Worm (Caenorhabditis elegans) whole organism, late embryonic: ENCODE measurements around the gene enu-3.5.

Source experiments
- ama-1 ChIP-seq: fragments of 150-350 bp; optimal IDR thresholded peaks from 2 replicates; lab custom pipeline; 2014
- fkh-10 ChIP-seq: fragments of 150-350 bp; optimal IDR thresholded peaks from 2 replicates; lab custom pipeline; 2014; ENCODE audit warnings: missing biosample characterization, missing genetic modification reagents, missing genetic modification characterization
- pat-9 ChIP-seq: fragments of 200-800 bp; sonication (Bioruptor generic); optimal IDR thresholded peaks from 2 replicates; lab custom pipeline; 2018; ENCODE audit warnings: mild to moderate bottlenecking, missing genetic modification characterization, moderate library complexity, missing compliant biosample characterization
- pha-2 ChIP-seq: sonication (generic microtip); optimal IDR thresholded peaks from 2 replicates; lab custom pipeline; 2017; ENCODE audit warnings: mild to moderate bottlenecking, missing genetic modification characterization, missing compliant biosample characterization
- pha-4 ChIP-seq: fragments of 150-350 bp; optimal IDR thresholded peaks from 2 replicates; lab custom pipeline; 2018; ENCODE audit warnings: missing biosample characterization, missing genetic modification reagents, missing genetic modification characterization
- zip-5 ChIP-seq: sonication (generic microtip); optimal IDR thresholded peaks from 2 replicates; lab custom pipeline; 2016; ENCODE audit warnings: missing genetic modification characterization, missing compliant biosample characterization

ce11 chrIII:12849691-12850090 is 28.3 kb upstream of the enu-3.5 start:
- TF ChIP-seq pha-4 (tag; lab: Kevin White, UChicago) (no peak), ama-1 (no peak), pha-2 (tag; lab: Kevin White, UChicago) (no peak), zip-5 (tag; lab: Kevin White, UChicago) (no peak), pat-9 (tag; lab: Kevin White, UChicago) (no peak), fkh-10 (GFP tag; lab: Kevin White, UChicago) (no peak)
